Worm (Caenorhabditis elegans): ENCODE measurements around the gene pfd-5.

pfd-5 gene

DNA sequence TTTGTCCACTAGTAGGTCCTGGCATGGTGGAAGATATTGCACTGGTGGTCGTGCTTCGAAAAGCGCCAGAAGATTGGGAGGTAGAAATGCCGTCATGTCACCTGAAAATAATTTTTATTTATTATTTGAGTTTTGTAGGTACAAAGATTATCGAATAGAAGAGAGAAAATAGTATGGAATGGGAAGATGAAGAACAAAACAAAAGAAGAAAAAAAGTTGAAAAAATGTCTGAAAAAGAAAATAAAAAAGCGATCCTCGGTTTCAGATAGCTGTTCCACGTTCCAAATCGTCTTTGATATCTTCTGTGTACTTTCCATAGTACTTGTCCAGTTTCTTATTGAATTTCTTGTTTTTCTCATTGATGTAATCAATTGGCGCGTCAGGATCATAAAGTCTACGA, 37.6 kb downstream of the pfd-5 start, which contains the start of gene rnp-7:
rnp-7 (minus strand) TSS at position 101 of the 400 bp plus-strand sequence.
- TF ChIP-seq skn-1 (tag; optimal IDR thresholded peaks at IDR 0.05) (no peak), rbr-2 (tag; optimal IDR thresholded peaks at IDR 0.05) (no peak), pha-4 (GFP tag; IDR thresholded peaks at IDR 0.05) (no peak), pha-4 (tag; optimal IDR thresholded peaks at IDR 0.05) (no peak), unc-130 (GFP tag; optimal IDR thresholded peaks at IDR 0.05) (no peak), gei-8 (GFP tag; optimal IDR thresholded peaks at IDR 0.05) (no peak), ZK546.5 (tag; optimal IDR thresholded peaks at IDR 0.05) (no peak), hlh-11 (tag; optimal IDR thresholded peaks at IDR 0.05) (no peak), daf-12 (tag; optimal IDR thresholded peaks at IDR 0.05) (no peak), set-16 (GFP tag; IDR thresholded peaks at IDR 0.05) (no peak), T26A8.4 (GFP tag; IDR thresholded peaks at IDR 0.05) (no peak), nhr-11 (tag; optimal IDR thresholded peaks at IDR 0.05) (no peak), pqm-1 (tag; optimal IDR thresholded peaks at IDR 0.05) (no peak), F44E2.7 (GFP tag; IDR thresholded peaks at IDR 0.05) (no peak), nhr-111 (GFP tag; optimal IDR thresholded peaks at IDR 0.05) (no peak), Y48G9A.11 (GFP tag; IDR thresholded peaks at IDR 0.05) (no peak), nhr-77 (tag; optimal IDR thresholded peaks at IDR 0.05) (no peak), R02D3.7 (tag; optimal IDR thresholded peaks at IDR 0.05) (no peak), nhr-48 (tag; optimal IDR thresholded peaks at IDR 0.05) (no peak)

DNA sequence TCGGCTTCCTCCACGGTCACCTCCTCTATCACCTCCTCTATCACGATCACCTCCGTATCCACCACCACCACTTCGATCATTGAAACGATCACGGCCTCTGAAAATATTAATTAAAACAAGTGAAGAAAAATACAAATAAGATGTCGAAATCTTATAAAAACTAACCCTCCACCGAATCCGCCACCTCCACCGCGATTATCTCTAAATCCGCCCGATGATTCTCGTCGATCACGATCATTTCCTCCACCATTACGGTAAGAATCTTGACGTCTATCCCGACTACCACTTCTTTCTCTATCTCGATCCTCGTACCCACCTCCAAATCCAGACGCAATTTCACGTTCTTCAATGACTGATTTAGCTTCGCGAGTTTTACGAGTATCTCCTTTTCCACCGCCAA, 39.4 kb downstream of the pfd-5 start:
- TF ChIP-seq unc-62 (GFP tag; optimal IDR thresholded peaks at IDR 0.05 in 1 of 2) (peak in 1 of 2 experiments; percentile 64), unc-62 (tag; optimal IDR thresholded peaks at IDR 0.05) (no peak), F44E2.7 (GFP tag; IDR thresholded peaks at IDR 0.05) (no peak), aha-1 (tag) (peak; percentile 66)

DNA sequence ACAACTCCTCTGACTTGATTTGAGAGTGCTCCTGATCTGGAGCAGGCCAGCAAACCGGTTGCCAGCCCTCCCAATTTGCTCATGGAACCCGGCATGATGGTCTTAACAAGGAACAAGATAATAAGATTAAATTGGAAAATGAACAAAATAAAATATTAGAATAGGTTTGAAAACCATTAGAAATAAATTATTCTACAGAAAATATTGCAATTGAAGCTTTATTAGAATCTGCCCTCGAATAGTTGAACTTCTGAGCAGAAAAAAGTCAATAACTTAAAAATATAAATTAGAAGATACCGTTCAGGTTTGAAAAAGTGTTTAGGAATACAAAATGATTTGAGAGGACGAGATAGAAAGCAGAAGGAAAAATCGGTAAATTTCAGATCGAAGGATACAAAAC, 40.0 kb downstream of the pfd-5 start, which contains the start of gene nuo-4:
nuo-4 (minus strand) TSS at position 101 of the 400 bp plus-strand sequence.
- TF ChIP-seq ztf-11 (tag; optimal IDR thresholded peaks at IDR 0.05), result no peak
- peak; percentile 28 for TF ChIP-seq ama-1 (optimal IDR thresholded peaks at IDR 0.05)

DNA sequence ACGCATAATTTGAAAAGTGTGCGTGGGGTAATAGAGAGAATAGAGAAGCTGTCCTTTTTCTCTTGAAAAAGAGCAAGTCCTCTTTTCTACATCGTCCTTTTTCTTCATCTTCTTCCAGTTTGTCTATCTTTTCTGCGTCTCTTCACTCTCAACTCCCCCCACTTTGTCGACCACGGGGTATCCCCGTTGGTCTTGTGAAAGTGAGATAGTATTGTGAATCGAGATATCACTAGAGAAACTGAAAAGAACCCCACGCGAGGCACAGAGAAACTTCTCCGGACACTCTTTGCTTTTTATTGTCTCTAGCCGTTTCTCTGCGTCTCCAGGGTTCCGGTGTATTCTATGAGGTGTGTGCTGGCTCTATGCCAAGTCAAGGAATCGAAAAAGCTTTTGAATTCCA, 43.1 kb downstream of the pfd-5 start:
- TF ChIP-seq nhr-77 (tag; optimal IDR thresholded peaks at IDR 0.05) (peak; percentile 34), mes-2 (tag; optimal IDR thresholded peaks at IDR 0.05; ENCODE audit: poor library complexity, severe bottlenecking) (peak; percentile 85), nhr-111 (GFP tag; optimal IDR thresholded peaks at IDR 0.05) (no peak), daf-16 (GFP tag; optimal IDR thresholded peaks at IDR 0.05) (peak; percentile 52 to 75), daf-16 (tag; optimal IDR thresholded peaks at IDR 0.05) (peak; percentile 82), ceh-20 (GFP tag; IDR thresholded peaks at IDR 0.05) (peak; percentile 86), unc-130 (GFP tag; optimal IDR thresholded peaks at IDR 0.05) (no peak), tra-1 (GFP tag; IDR thresholded peaks at IDR 0.05) (peak; percentile 63), mdt-29 (GFP tag; IDR thresholded peaks at IDR 0.05) (peak; percentile 77), ceh-32 (tag; optimal IDR thresholded peaks at IDR 0.05; ENCODE audit: poor library complexity) (peak; percentile 43), Y5F2A.4 (GFP tag; optimal IDR thresholded peaks at IDR 0.05) (peak; percentile 26), lin-15B (tag; optimal IDR thresholded peaks at IDR 0.05) (no peak), mxl-2 (GFP tag; conservative IDR thresholded peaks at IDR 0.05) (no peak), unc-39 (tag; optimal IDR thresholded peaks at IDR 0.05) (no peak), D1046.2 (GFP tag; IDR thresholded peaks at IDR 0.05) (no peak), spr-3 (GFP tag; optimal IDR thresholded peaks at IDR 0.05) (peak; percentile 20), zip-11 (GFP tag; IDR thresholded peaks at IDR 0.05) (no peak), lin-39 (tag; optimal IDR thresholded peaks at IDR 0.05) (no peak), ceh-62 (tag; optimal IDR thresholded peaks at IDR 0.05) (no peak), dmd-8 (GFP tag; IDR thresholded peaks at IDR 0.05) (no peak), nhr-48 (tag; optimal IDR thresholded peaks at IDR 0.05) (peak; percentile 93), aha-1 (tag) (peak; percentile 93), sdz-12 (GFP tag; optimal IDR thresholded peaks at IDR 0.05) (no peak), gei-8 (GFP tag; optimal IDR thresholded peaks at IDR 0.05) (peak; percentile 85), dpl-1 (GFP tag; optimal IDR thresholded peaks at IDR 0.05) (peak; percentile 74), lin-38 (GFP tag; IDR thresholded peaks at IDR 0.05) (peak; percentile 69), F10B5.3 (tag; optimal IDR thresholded peaks at IDR 0.05) (no peak), jun-1 (tag; optimal IDR thresholded peaks at IDR 0.05) (peak; percentile 82), F44E2.7 (GFP tag; IDR thresholded peaks at IDR 0.05) (no peak), nhr-76 (tag; optimal IDR thresholded peaks at IDR 0.05) (peak; percentile 54), set-16 (GFP tag; IDR thresholded peaks at IDR 0.05) (peak; percentile 67), skn-1 (tag; optimal IDR thresholded peaks at IDR 0.05) (no peak), nhr-11 (tag; optimal IDR thresholded peaks at IDR 0.05) (peak; percentile 81)
